Worm (Caenorhabditis elegans): ENCODE data around the gene clp-4.

The clp-4 gene

DNA sequence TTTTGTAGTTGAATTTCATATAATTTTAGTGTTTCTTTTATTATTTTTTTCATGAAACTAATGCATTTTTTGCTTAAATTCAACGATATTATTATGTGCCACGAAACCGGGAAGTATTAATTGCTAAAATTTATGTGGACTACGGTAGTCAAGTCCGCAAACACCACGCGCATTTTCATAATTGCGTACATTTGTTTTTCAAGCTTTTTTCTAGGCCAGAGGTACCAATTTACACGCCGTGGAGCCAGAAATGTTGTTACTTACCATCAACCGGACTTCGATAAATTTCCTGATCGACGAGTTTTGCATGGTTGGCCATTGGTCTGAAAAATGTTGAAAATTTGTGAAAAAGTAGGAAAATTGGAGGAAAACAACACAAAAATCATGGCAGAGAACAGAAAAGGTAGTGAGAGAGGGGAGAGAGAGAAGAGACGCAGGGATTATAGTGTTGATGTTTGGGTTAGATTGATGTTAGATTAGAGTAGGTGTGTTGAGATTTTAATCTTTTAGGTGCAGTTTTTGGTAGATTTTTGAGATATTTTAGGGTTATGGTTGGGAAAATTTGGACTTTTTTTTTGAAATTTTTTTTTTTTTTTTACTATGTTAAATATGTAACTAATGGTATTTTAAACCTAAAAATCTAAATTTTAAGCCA is at the start of gene clp-4:
Gene clp-4, minus strand, starts transcription at position 323 of the 655 bp plus-strand sequence.
- TF ChIP-seq jun-1 (tag; optimal IDR thresholded peaks at IDR 0.05) = no peak
- peak in 1 of 2 experiments; percentile 56 for TF ChIP-seq lsy-2 (tag; optimal IDR thresholded peaks at IDR 0.05)

ce11 chrIII:1860129-1860528 is 42.0 kb upstream of the clp-4 start, which contains the start of gene ttc-7:
ttc-7 (plus strand) TSS chrIII:1860429.
- TF ChIP-seq F49E8.2 (tag; optimal IDR thresholded peaks at IDR 0.05; ENCODE audit: borderline replicate concordance) (no peak), aha-1 (tag) (peak; percentile 9)

DNA sequence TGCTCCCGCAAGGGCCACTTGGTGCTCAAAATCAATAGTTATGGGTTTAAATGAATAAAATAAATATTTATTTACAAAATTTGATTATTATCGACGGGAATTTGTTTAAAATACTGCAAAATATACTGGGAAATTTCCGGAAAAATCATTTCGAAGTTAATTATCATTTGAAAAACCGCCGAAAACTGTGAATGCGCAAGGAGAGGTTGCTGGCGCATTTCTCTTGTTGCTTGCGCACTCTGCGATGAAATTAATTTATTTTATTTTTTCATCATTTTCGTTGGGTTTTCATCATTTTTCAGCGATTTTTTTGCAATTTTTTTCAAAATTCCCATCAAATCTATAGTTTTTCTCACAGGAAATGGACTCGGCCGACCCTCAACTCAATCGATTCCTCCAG is 41.4 kb upstream of the clp-4 start, which contains the start of gene ddp-1:
Gene ddp-1, plus strand, starts transcription at position 357 of the 400 bp plus-strand sequence.
- TF ChIP-seq unc-39 (tag; optimal IDR thresholded peaks at IDR 0.05) = no peak
- TF ChIP-seq ceh-32 (tag; optimal IDR thresholded peaks at IDR 0.05; ENCODE audit: poor library complexity) = peak; percentile 62
- TF ChIP-seq hlh-11 (tag; optimal IDR thresholded peaks at IDR 0.05) = peak; percentile 87
- peak; percentile 51; the same call in 1 of the 2 replicates for TF ChIP-seq lim-7 (GFP tag; IDR thresholded peaks at IDR 0.05)
- peak; percentile 92 for TF ChIP-seq ztf-7 (tag; optimal IDR thresholded peaks at IDR 0.05)
- no peak for TF ChIP-seq snpc-4 (tag; optimal IDR thresholded peaks at IDR 0.05)
- TF ChIP-seq tag-97 (GFP tag; IDR thresholded peaks at IDR 0.05) = no peak
- peak; percentile 95 for TF ChIP-seq nhr-77 (tag; optimal IDR thresholded peaks at IDR 0.05)
- TF ChIP-seq mes-2 (tag; optimal IDR thresholded peaks at IDR 0.05; ENCODE audit: poor library complexity, severe bottlenecking) = peak; percentile 95
- TF ChIP-seq aha-1 (tag) = peak; percentile 83
- TF ChIP-seq ctbp-1 (GFP tag; IDR thresholded peaks at IDR 0.05) = peak; percentile 91
- peak; percentile 95 for TF ChIP-seq nhr-102 (tag; optimal IDR thresholded peaks at IDR 0.05)
- TF ChIP-seq nhr-6 (tag; optimal IDR thresholded peaks at IDR 0.05) = peak; percentile 89
- TF ChIP-seq php-3 (GFP tag; IDR thresholded peaks at IDR 0.05) = peak; percentile 73; the same call in 1 of the 2 replicates
- no peak for TF ChIP-seq Y75B8A.6 (GFP tag; IDR thresholded peaks at IDR 0.05)
- no peak for TF ChIP-seq egl-27 (tag; optimal IDR thresholded peaks at IDR 0.05)
- peak; percentile 76; the same call in 1 of the 2 replicates for TF ChIP-seq dmd-8 (GFP tag; IDR thresholded peaks at IDR 0.05)
- no peak for TF ChIP-seq R02D3.7 (tag; optimal IDR thresholded peaks at IDR 0.05)
- TF ChIP-seq pha-4 (GFP tag; IDR thresholded peaks at IDR 0.05) = peak; percentile 87
- TF ChIP-seq pha-4 (tag; optimal IDR thresholded peaks at IDR 0.05) = peak; percentile 96
- no peak for TF ChIP-seq nhr-10 (tag; optimal IDR thresholded peaks at IDR 0.05)
- peak; percentile 33 for TF ChIP-seq attf-4 (tag; optimal IDR thresholded peaks at IDR 0.05)
- TF ChIP-seq pqm-1 (tag; optimal IDR thresholded peaks at IDR 0.05) = peak; percentile 25
- no peak for TF ChIP-seq zip-11 (GFP tag; IDR thresholded peaks at IDR 0.05)
- TF ChIP-seq ztf-11 (tag; optimal IDR thresholded peaks at IDR 0.05) = no peak
- TF ChIP-seq ceh-62 (tag; optimal IDR thresholded peaks at IDR 0.05) = no peak
- TF ChIP-seq mep-1 (tag; optimal IDR thresholded peaks at IDR 0.05) = peak; percentile 98
- TF ChIP-seq dmd-6 (GFP tag; IDR thresholded peaks at IDR 0.05) = peak; percentile 86
- peak; percentile 69 for TF ChIP-seq unc-130 (GFP tag; optimal IDR thresholded peaks at IDR 0.05)
- TF ChIP-seq cey-2 (tag; optimal IDR thresholded peaks at IDR 0.05; ENCODE audit: borderline replicate concordance, insufficient read depth) = no peak
- peak; percentile 87 for TF ChIP-seq Y48G9A.11 (GFP tag; IDR thresholded peaks at IDR 0.05)
- TF ChIP-seq ama-1 (optimal IDR thresholded peaks at IDR 0.05) = peak; percentile 91
- peak; percentile 73; the same call in 1 of the 2 replicates for TF ChIP-seq snpc-1.2 (GFP tag; IDR thresholded peaks at IDR 0.05)
- no peak for TF ChIP-seq aly-2 (tag; optimal IDR thresholded peaks at IDR 0.05)
- TF ChIP-seq lin-15B (tag; optimal IDR thresholded peaks at IDR 0.05) = peak; percentile 82
- TF ChIP-seq arid-1 (GFP tag; conservative IDR thresholded peaks at IDR 0.05) = peak; percentile 89
- TF ChIP-seq lin-13 (GFP tag; optimal IDR thresholded peaks at IDR 0.05) = peak; percentile 96
- TF ChIP-seq madf-5 (GFP tag; IDR thresholded peaks at IDR 0.05) = no peak
- peak; percentile 87 for TF ChIP-seq dmd-9 (GFP tag; IDR thresholded peaks at IDR 0.05)
- TF ChIP-seq T20F7.1 (GFP tag; optimal IDR thresholded peaks at IDR 0.05) = peak; percentile 87
- TF ChIP-seq F26F4.8 (GFP tag; conservative IDR thresholded peaks at IDR 0.05) = no peak
- no peak for TF ChIP-seq gei-8 (GFP tag; optimal IDR thresholded peaks at IDR 0.05)
- TF ChIP-seq nhr-237 (tag; optimal IDR thresholded peaks at IDR 0.05) = no peak
- TF ChIP-seq daf-19 (GFP tag; conservative IDR thresholded peaks at IDR 0.05) = peak; percentile 83

Measured in whole organism, L4 larva.